Worm (Caenorhabditis elegans): ENCODE results near the gene twnk-1.

twnk-1 gene

ce11 chrX:5763292-5763691 is 27.7 kb upstream of the twnk-1 start, which contains the start of gene tag-294:
Gene tag-294, minus strand, starts transcription at chrX:5763392.
- TF ChIP-seq fkh-3 (tag; optimal IDR thresholded peaks at IDR 0.05) (no peak), mes-4 (tag; optimal IDR thresholded peaks at IDR 0.05) (no peak), lin-54 (GFP tag; optimal IDR thresholded peaks at IDR 0.05) (no peak), xnd-1 (tag; optimal IDR thresholded peaks at IDR 0.05) (no peak), unc-62 (GFP tag; optimal IDR thresholded peaks at IDR 0.05) (no peak)

DNA sequence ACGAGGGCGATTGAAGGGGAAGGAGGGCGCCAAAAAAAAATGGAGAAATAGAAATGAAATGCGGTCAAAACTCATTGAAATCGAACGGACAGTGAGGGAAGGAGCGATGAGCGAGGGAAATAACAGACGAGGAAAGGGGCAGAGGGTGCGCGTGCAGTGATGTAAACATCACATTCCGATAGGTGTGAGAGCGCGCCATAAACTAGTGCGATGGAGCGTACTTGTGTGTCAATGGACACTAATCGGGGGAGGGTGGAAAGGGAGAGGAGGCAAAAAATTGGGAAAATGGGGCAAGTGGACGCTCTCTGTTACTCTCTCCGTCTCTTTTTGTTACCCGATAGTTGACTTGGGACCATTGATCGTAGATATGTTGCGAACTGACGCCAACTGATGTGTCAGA is 27.1 kb upstream of the twnk-1 start:
- TF ChIP-seq ztf-18 (tag; optimal IDR thresholded peaks at IDR 0.05) (peak; percentile 34), B0019.2 (GFP tag; conservative IDR thresholded peaks at IDR 0.05) (no peak), hsf-1 (GFP tag; IDR thresholded peaks at IDR 0.05) (no peak), nhr-80 (tag; optimal IDR thresholded peaks at IDR 0.05) (peak; percentile 57), die-1 (tag; optimal IDR thresholded peaks at IDR 0.05) (no peak), K12H6.12 (tag; optimal IDR thresholded peaks at IDR 0.05) (no peak), sdz-38 (tag; optimal IDR thresholded peaks at IDR 0.05) (no peak), mcd-1 (GFP tag; IDR thresholded peaks at IDR 0.05) (peak; percentile 72; the same call in 1 of the 2 replicates), F57A8.1 (GFP tag; optimal IDR thresholded peaks at IDR 0.05) (no peak), ceh-27 (GFP tag; optimal IDR thresholded peaks at IDR 0.05) (peak; percentile 70), lin-54 (GFP tag; optimal IDR thresholded peaks at IDR 0.05) (no peak), egrh-3 (GFP tag; IDR thresholded peaks at IDR 0.05) (peak; percentile 33; the same call in 1 of the 2 replicates), mxl-1 (tag; optimal IDR thresholded peaks at IDR 0.05) (no peak), hmg-1.2 (GFP tag; IDR thresholded peaks at IDR 0.05) (peak; percentile 40; the same call in 1 of the 2 replicates), K11D2.4 (GFP tag; IDR thresholded peaks at IDR 0.05) (0 out of 2 replicates have a peak, but pooled peaks have one; percentile 21), F37B4.10 (GFP tag; IDR thresholded peaks at IDR 0.05) (no peak), bed-2 (GFP tag; IDR thresholded peaks at IDR 0.05) (no peak), attf-5 (GFP tag; optimal IDR thresholded peaks at IDR 0.05) (peak; percentile 27), pha-4 (tag; optimal IDR thresholded peaks at IDR 0.05) (no peak), ccch-3 (GFP tag; optimal IDR thresholded peaks at IDR 0.05) (no peak)

DNA sequence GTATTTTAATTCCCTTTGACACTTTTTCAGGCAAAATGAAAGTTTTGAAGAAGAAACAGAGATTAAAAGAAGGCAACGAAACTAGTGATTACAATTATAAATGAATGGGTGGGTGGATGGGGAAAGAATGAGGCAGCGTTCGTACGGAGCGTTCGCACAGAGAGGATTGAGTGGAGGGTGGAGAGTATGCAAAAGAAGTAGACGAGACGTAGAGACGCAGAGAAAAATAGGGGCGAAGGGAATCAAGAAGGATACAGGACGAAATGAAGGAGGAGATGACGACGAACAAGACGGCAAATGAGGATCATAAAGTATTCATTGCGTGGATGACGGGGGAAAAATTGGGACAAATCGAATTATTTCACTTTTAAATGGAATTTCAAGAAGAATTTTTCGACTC is 26.3 kb upstream of the twnk-1 start:
- TF ChIP-seq hmg-1.2 (GFP tag; IDR thresholded peaks at IDR 0.05) (peak; percentile 50; the same call in 1 of the 2 replicates), lin-35 (GFP tag; optimal IDR thresholded peaks at IDR 0.05) (no peak), ets-4 (GFP tag; optimal IDR thresholded peaks at IDR 0.05) (no peak), K12H6.12 (tag; optimal IDR thresholded peaks at IDR 0.05) (peak; percentile 4), nfya-1 (tag; optimal IDR thresholded peaks at IDR 0.05; ENCODE audit: borderline replicate concordance, insufficient read depth) (no peak), repo-1 (tag; optimal IDR thresholded peaks at IDR 0.05) (no peak), hmg-20 (GFP tag; IDR thresholded peaks at IDR 0.05) (no peak), him-1 (tag; optimal IDR thresholded peaks at IDR 0.05) (no peak), lag-1 (GFP tag; IDR thresholded peaks at IDR 0.05) (no peak)

ce11 chrX:5770648-5771047 is 20.4 kb upstream of the twnk-1 start, which contains the start of gene C54H2.4:
Gene C54H2.4, minus strand, starts transcription at chrX:5770748.
- TF ChIP-seq Y56A3A.18 (GFP tag; IDR thresholded peaks at IDR 0.05) (no peak), xnd-1 (tag; optimal IDR thresholded peaks at IDR 0.05) (no peak), sdz-38 (tag; optimal IDR thresholded peaks at IDR 0.05) (no peak), sptf-2 (GFP tag; optimal IDR thresholded peaks at IDR 0.05) (no peak), B0261.1 (tag; optimal IDR thresholded peaks at IDR 0.05) (no peak), ztf-22 (GFP tag; optimal IDR thresholded peaks at IDR 0.05) (no peak), F52B5.7 (tag; optimal IDR thresholded peaks at IDR 0.05) (no peak), ZK185.1 (tag; optimal IDR thresholded peaks at IDR 0.05; ENCODE audit: poor library complexity, severe bottlenecking) (no peak), F23B12.7 (tag; optimal IDR thresholded peaks at IDR 0.05; ENCODE audit: insufficient read depth) (no peak), hsf-1 (GFP tag; IDR thresholded peaks at IDR 0.05) (no peak), F57C9.4 (tag; optimal IDR thresholded peaks at IDR 0.05) (no peak), dox-1 (GFP tag; IDR thresholded peaks at IDR 0.05) (no peak), snpc-3.4 (tag; optimal IDR thresholded peaks at IDR 0.05) (no peak), athp-1 (tag; optimal IDR thresholded peaks at IDR 0.05) (no peak), bed-1 (GFP tag; IDR thresholded peaks at IDR 0.05) (no peak)

Data from whole organism, young adult.